Fruit fly (Drosophila melanogaster) whole organism, embryonic: ENCODE results near the gene CG11617.

ENCODE experiments used
- Antp ChIP-seq: fragments of 200-800 bp; sonication (Bioruptor generic); optimal IDR thresholded peaks from 3 replicates; lab custom pipeline; 2016; ENCODE audit warnings: missing biosample characterization, missing genetic modification characterization
- Awh ChIP-seq: fragments of 200-800 bp; sonication (Bioruptor generic); IDR thresholded peaks from 2 replicates; pipeline ENCODE4, ENCODE4 v1.3.6; 2022; ENCODE audit warnings: missing biosample characterization, missing genetic modification characterization
- B-H2 ChIP-seq: fragments of 200-800 bp; sonication (Bioruptor generic); optimal IDR thresholded peaks from 2 replicates; lab custom pipeline; 2018; ENCODE audit warnings: missing biosample characterization, mild to moderate bottlenecking, missing genetic modification characterization
- Blimp-1 ChIP-seq: fragments of 200-800 bp; sonication (Bioruptor generic); optimal IDR thresholded peaks from 3 replicates; lab custom pipeline; 2018; ENCODE audit warnings: missing biosample characterization, missing genetic modification characterization, mild to moderate bottlenecking, moderate library complexity, missing genetic modification reagents
- Bteb2 ChIP-seq: fragments of 200-800 bp; sonication (Bioruptor generic); optimal IDR thresholded peaks from 2 replicates; lab custom pipeline; 2016; ENCODE audit warnings: missing biosample characterization, missing genetic modification characterization
- CG11723 ChIP-seq: fragments of 200-800 bp; sonication (Bioruptor generic); optimal IDR thresholded peaks from 2 replicates; lab custom pipeline; 2017; ENCODE audit warnings: missing biosample characterization, mild to moderate bottlenecking, missing genetic modification characterization
- CG12071 ChIP-seq: fragments of 200-800 bp; sonication (Bioruptor generic); optimal IDR thresholded peaks from 3 replicates; lab custom pipeline; 2018; ENCODE audit warnings: missing biosample characterization, mild to moderate bottlenecking, missing genetic modification characterization
- CG13624 ChIP-seq: fragments of 200-800 bp; sonication (Bioruptor generic); optimal IDR thresholded peaks from 2 replicates; lab custom pipeline; 2016; ENCODE audit warnings: missing biosample characterization, missing genetic modification characterization
- CG13894 ChIP-seq: fragments of 200-800 bp; sonication (Bioruptor generic); optimal IDR thresholded peaks from 3 replicates; lab custom pipeline; 2018; ENCODE audit warnings: missing biosample characterization, mild to moderate bottlenecking, missing genetic modification characterization, moderate library complexity
- CG1603 ChIP-seq: fragments of 200-800 bp; sonication (Bioruptor generic); optimal IDR thresholded peaks from 2 replicates; lab custom pipeline; 2019; ENCODE audit warnings: missing biosample characterization, mild to moderate bottlenecking, missing genetic modification characterization, moderate library complexity
- CG17186 ChIP-seq: fragments of 200-800 bp; sonication (Bioruptor generic); optimal IDR thresholded peaks from 3 replicates; lab custom pipeline; 2017; ENCODE audit warnings: missing biosample characterization, missing genetic modification reagents, missing genetic modification characterization
- CG18619 ChIP-seq: fragments of 200-800 bp; sonication (Bioruptor generic); optimal IDR thresholded peaks from 3 replicates; lab custom pipeline; 2017; ENCODE audit warnings: missing biosample characterization, mild to moderate bottlenecking, missing genetic modification characterization
- CG18764 ChIP-seq: fragments of 200-800 bp; sonication (Bioruptor generic); optimal IDR thresholded peaks from 3 replicates; lab custom pipeline; 2016; ENCODE audit warnings: missing biosample characterization, missing genetic modification characterization
- CG2712 ChIP-seq: fragments of 200-800 bp; optimal IDR thresholded peaks from 3 replicates; lab custom pipeline; 2019; ENCODE audit warnings: missing biosample characterization, mild to moderate bottlenecking, missing genetic modification characterization, moderate library complexity
- CG2875 ChIP-seq: fragments of 200-800 bp; sonication (Bioruptor generic); optimal IDR thresholded peaks from 2 replicates; lab custom pipeline; 2017; ENCODE audit warnings: missing biosample characterization, mild to moderate bottlenecking, missing genetic modification characterization, missing genetic modification reagents
- CG3281 ChIP-seq: fragments of 200-800 bp; sonication (Bioruptor generic); optimal IDR thresholded peaks from 3 replicates; lab custom pipeline; 2017; ENCODE audit warnings: missing biosample characterization, mild to moderate bottlenecking, missing genetic modification characterization
- CG33557 ChIP-seq: fragments of 200-800 bp; sonication (Bioruptor generic); optimal IDR thresholded peaks from 2 replicates; lab custom pipeline; 2019; ENCODE audit warnings: missing biosample characterization, mild to moderate bottlenecking, missing genetic modification characterization, moderate library complexity
- CG4282 ChIP-seq: fragments of 200-800 bp; sonication (Bioruptor generic); optimal IDR thresholded peaks from 2 replicates; lab custom pipeline; 2016; ENCODE audit warnings: missing biosample characterization, missing genetic modification characterization
- CG6689 ChIP-seq: fragments of 200-800 bp; sonication (Bioruptor generic); IDR thresholded peaks from 2 replicates; pipeline ENCODE4 v1.3.6; 2022; ENCODE audit warnings: missing biosample characterization, missing genetic modification characterization
- CG7556 ChIP-seq: fragments of 200-800 bp; sonication (Bioruptor generic); optimal IDR thresholded peaks from 2 replicates; lab custom pipeline; 2017; ENCODE audit warnings: missing biosample characterization, mild to moderate bottlenecking, missing genetic modification characterization
- CG8089 ChIP-seq: fragments of 200-800 bp; sonication (Bioruptor generic); optimal IDR thresholded peaks from 3 replicates; lab custom pipeline; 2016; ENCODE audit warnings: missing biosample characterization, missing genetic modification characterization
- CG8924 ChIP-seq: fragments of 200-800 bp; optimal IDR thresholded peaks from 3 replicates; lab custom pipeline; 2019; ENCODE audit warnings: missing biosample characterization, mild to moderate bottlenecking, missing genetic modification characterization, moderate library complexity
- CG9932 ChIP-seq: fragments of 200-800 bp; sonication (Bioruptor generic); IDR thresholded peaks from 2 replicates; pipeline ENCODE4 v1.3.6; 2022; ENCODE audit warnings: missing biosample characterization, missing genetic modification characterization
- D19A ChIP-seq: fragments of 200-800 bp; optimal IDR thresholded peaks from 3 replicates; lab custom pipeline; 2019; ENCODE audit warnings: missing biosample characterization, mild to moderate bottlenecking, missing genetic modification characterization, moderate library complexity
- Kr ChIP-seq: fragments of 200-800 bp; sonication (Bioruptor generic); optimal IDR thresholded peaks from 2 replicates; lab custom pipeline; 2017; ENCODE audit warnings: missing biosample characterization, mild to moderate bottlenecking, missing genetic modification characterization
- Lhr ChIP-seq: fragments of 200-800 bp; sonication (Bioruptor generic); optimal IDR thresholded peaks from 3 replicates; lab custom pipeline; 2017; ENCODE audit warnings: mild to moderate bottlenecking, missing biosample characterization, missing genetic modification reagents, missing genetic modification characterization
- Neu2 ChIP-seq: fragments of 200-800 bp; sonication (Bioruptor generic); optimal IDR thresholded peaks from 3 replicates; lab custom pipeline; 2016; ENCODE audit warnings: missing biosample characterization, missing genetic modification characterization, borderline replicate concordance
- Nf-YB ChIP-seq: fragments of 200-800 bp; sonication (Bioruptor generic); optimal IDR thresholded peaks from 3 replicates; lab custom pipeline; 2019; ENCODE audit warnings: missing biosample characterization, mild to moderate bottlenecking, missing genetic modification characterization, moderate library complexity
- PHDP ChIP-seq: fragments of 200-800 bp; sonication (Bioruptor generic); optimal IDR thresholded peaks from 3 replicates; lab custom pipeline; 2018; ENCODE audit warnings: missing biosample characterization, mild to moderate bottlenecking, missing genetic modification characterization, moderate library complexity
- Sry-δ ChIP-seq: fragments of 200-800 bp; sonication (Bioruptor generic); optimal IDR thresholded peaks from 2 replicates; lab custom pipeline; 2016; ENCODE audit warnings: missing biosample characterization, missing genetic modification characterization
- ap ChIP-seq: fragments of 200-800 bp; sonication (Bioruptor generic); IDR thresholded peaks from 2 replicates; pipeline ENCODE4 v1.3.6; 2022; ENCODE audit warnings: missing biosample characterization, missing genetic modification characterization
- chif ChIP-seq, 2 experiments: fragments of 200-800 bp; sonication (Bioruptor generic); optimal IDR thresholded peaks; 3 replicates each; lab custom pipeline; 2016; ENCODE audit warnings: missing biosample characterization in 2 of 2, missing genetic modification characterization in 2 of 2
- crc ChIP-seq: fragments of 200-800 bp; sonication (Bioruptor generic); optimal IDR thresholded peaks from 2 replicates; lab custom pipeline; 2016; ENCODE audit warnings: missing biosample characterization, missing genetic modification characterization
- fd102C ChIP-seq: fragments of 200-800 bp; sonication (Bioruptor generic); optimal IDR thresholded peaks from 2 replicates; lab custom pipeline; 2018; ENCODE audit warnings: missing biosample characterization, mild to moderate bottlenecking, missing genetic modification characterization, moderate library complexity
- fd3F ChIP-seq: fragments of 200-800 bp; sonication (Bioruptor generic); optimal IDR thresholded peaks from 2 replicates; lab custom pipeline; 2018; ENCODE audit warnings: missing biosample characterization, mild to moderate bottlenecking, missing genetic modification characterization, moderate library complexity
- gcm ChIP-seq: fragments of 200-800 bp; sonication (Bioruptor generic); optimal IDR thresholded peaks from 2 replicates; lab custom pipeline; 2019; ENCODE audit warnings: missing biosample characterization, mild to moderate bottlenecking, missing genetic modification characterization, moderate library complexity
- ken ChIP-seq: fragments of 200-800 bp; sonication (Bioruptor generic); IDR thresholded peaks from 3 replicates; pipeline ENCODE4 v1.3.6; 2022; ENCODE audit warnings: missing biosample characterization, missing genetic modification characterization
- lola ChIP-seq, 3 experiments: fragments of >200 bp in 2 of 3; fragments of 200-800 bp in 1 of 3; sonication (Bioruptor generic) in 1 of 3; optimal IDR thresholded peaks; 2 replicates each; lab custom pipeline; 2017 to 2019; ENCODE audit warnings: missing biosample characterization in 3 of 3, missing genetic modification characterization in 3 of 3, mild to moderate bottlenecking in 1 of 3, moderate library complexity in 1 of 3
- luna ChIP-seq: fragments of 200-800 bp; sonication (Bioruptor generic); optimal IDR thresholded peaks from 2 replicates; lab custom pipeline; 2016; ENCODE audit warnings: missing biosample characterization, missing genetic modification characterization
- mam ChIP-seq: fragments of 200-800 bp; sonication (Bioruptor generic); optimal IDR thresholded peaks from 3 replicates; lab custom pipeline; 2016; ENCODE audit warnings: missing biosample characterization, missing genetic modification characterization
- pan ChIP-seq, 4 experiments: fragments of >200 bp in 3 of 4; fragments of 200-800 bp in 1 of 4; sonication (Bioruptor generic) in 1 of 4; optimal IDR thresholded peaks in 3 of 4; IDR thresholded peaks in 1 of 4; 2 replicates each; pipeline versions ENCODE4 v1.3.6 to Lab custom; 2017 to 2022; ENCODE audit warnings: missing biosample characterization in 2 of 4, missing genetic modification characterization in 2 of 4, mixed read lengths in 1 of 4
- pum ChIP-seq: fragments of 200-800 bp; sonication (Bioruptor generic); optimal IDR thresholded peaks from 2 replicates; lab custom pipeline; 2016; ENCODE audit warnings: missing biosample characterization, missing genetic modification characterization
- run ChIP-seq: fragments of 200-800 bp; sonication (Bioruptor generic); optimal IDR thresholded peaks from 3 replicates; lab custom pipeline; 2018; ENCODE audit warnings: missing biosample characterization, mild to moderate bottlenecking, missing genetic modification characterization
- sens ChIP-seq: fragments of 200-800 bp; sonication (Bioruptor generic); peaks from one replicate; lab custom pipeline; 2016; ENCODE audit warnings: missing biosample characterization, missing genetic modification characterization
- shn ChIP-seq: fragments of 200-800 bp; sonication (Bioruptor generic); optimal IDR thresholded peaks from 3 replicates; lab custom pipeline; 2016; ENCODE audit warnings: missing biosample characterization, missing genetic modification characterization
- sima ChIP-seq: fragments of 200-800 bp; sonication (Bioruptor generic); optimal IDR thresholded peaks from 2 replicates; lab custom pipeline; 2016; ENCODE audit warnings: missing biosample characterization, missing genetic modification characterization
- slou ChIP-seq: fragments of 200-800 bp; sonication (Bioruptor generic); optimal IDR thresholded peaks from 3 replicates; lab custom pipeline; 2016; ENCODE audit warnings: missing biosample characterization, missing genetic modification characterization
- tap ChIP-seq: fragments of 200-800 bp; optimal IDR thresholded peaks from 3 replicates; lab custom pipeline; 2019; ENCODE audit warnings: missing biosample characterization, mild to moderate bottlenecking, missing genetic modification characterization, moderate library complexity
- tup ChIP-seq: fragments of 200-800 bp; sonication (Bioruptor generic); optimal IDR thresholded peaks from 2 replicates; lab custom pipeline; 2016; ENCODE audit warnings: missing biosample characterization, mild to moderate bottlenecking, missing genetic modification characterization, moderate library complexity

Gene CG11617

dm6 chr2L:250507-251215, 43.6 kb upstream of the CG11617 start, which contains the start of gene kis (continued):
- no peak for TF ChIP-seq CG6689 (GFP tag; lab: Robert Waterston, UW)
- no peak for TF ChIP-seq CG7556 (GFP tag; lab: Kevin White, UChicago)
- no peak for TF ChIP-seq pum (GFP tag; lab: Kevin White, UChicago)
- peak; percentile 68 for TF ChIP-seq CG2712 (tag; lab: Kevin White, UChicago)
- no peak for TF ChIP-seq Neu2 (GFP tag; lab: Kevin White, UChicago)
- TF ChIP-seq CG8924, result peak; percentile 63
- TF ChIP-seq slou (GFP tag; lab: Kevin White, UChicago), result no peak
- peak; percentile 65 for TF ChIP-seq B-H2 (GFP tag; lab: Kevin White, UChicago)
- TF ChIP-seq CG3281 (GFP tag; lab: Kevin White, UChicago), result peak; percentile 9
- no peak for TF ChIP-seq CG2875
- peak; percentile 76 for TF ChIP-seq CG1603 (tag; lab: Kevin White, UChicago)
- TF ChIP-seq CG33557, result peak; percentile 8
- no peak for TF ChIP-seq luna (GFP tag; lab: Kevin White, UChicago)
- TF ChIP-seq CG4282 (GFP tag; lab: Kevin White, UChicago), result peak; percentile 4
- TF ChIP-seq pan (optimal IDR thresholded peaks at IDR 0.05; lab: Kevin White, UChicago), result no peak
- TF ChIP-seq pan (GFP tag; optimal IDR thresholded peaks at IDR 0.05 in 1 of 2, IDR thresholded peaks at IDR 0.05 in 1 of 2), result no peak
- TF ChIP-seq tup (GFP tag; lab: Kevin White, UChicago), result no peak
- peak; percentile 31 for TF ChIP-seq shn (GFP tag; lab: Kevin White, UChicago)
- TF ChIP-seq CG18764 (GFP tag; lab: Kevin White, UChicago), result no peak
- peak; percentile 22 for TF ChIP-seq D19A (tag; lab: Kevin White, UChicago)
- peak; percentile 56 for TF ChIP-seq PHDP (tag; lab: Kevin White, UChicago)
- no peak for TF ChIP-seq Kr (GFP tag; lab: Kevin White, UChicago)
- TF ChIP-seq sima, result peak; percentile 10
- peak; percentile 90 for TF ChIP-seq sens (GFP tag; lab: Kevin White, UChicago)
- TF ChIP-seq Blimp-1 (GFP tag; lab: Kevin White, UChicago), result peak; percentile 11
- TF ChIP-seq run (tag; lab: Kevin White, UChicago), result no peak
- no peak for TF ChIP-seq tap (tag; lab: Kevin White, UChicago)
- TF ChIP-seq fd102C (GFP tag; lab: Kevin White, UChicago), result no peak
- peak; percentile 68 for TF ChIP-seq CG13624
- no peak for TF ChIP-seq CG8089 (GFP tag; lab: Kevin White, UChicago)
- TF ChIP-seq CG9932 (GFP tag; lab: Robert Waterston, UW), result peak; percentile 70
- TF ChIP-seq fd3F (GFP tag; lab: Kevin White, UChicago), result no peak
- TF ChIP-seq chif (GFP tag; optimal IDR thresholded peaks at IDR 0.05; lab: Kevin White, UChicago), result peak in 1 of 2 experiments; percentile 24
- TF ChIP-seq Antp (GFP tag; lab: Kevin White, UChicago), result peak; percentile 47
- peak; percentile 9 for TF ChIP-seq CG12071 (GFP tag; lab: Kevin White, UChicago)
- TF ChIP-seq crc (GFP tag; lab: Kevin White, UChicago), result no peak
- TF ChIP-seq CG17186 (GFP tag; lab: Kevin White, UChicago), result peak; percentile 34
- no peak for TF ChIP-seq ken
- peak; percentile 99 for TF ChIP-seq Sry-δ (GFP tag; lab: Kevin White, UChicago)
- peak; percentile 78 for TF ChIP-seq Lhr (GFP tag; lab: Kevin White, UChicago)
- TF ChIP-seq Nf-YB (GFP tag; lab: Kevin White, UChicago), result peak; percentile 28
- TF ChIP-seq Awh (GFP tag; lab: Robert Waterston, UW), result no peak
- peak; percentile 21 for TF ChIP-seq gcm
- TF ChIP-seq lola (GFP tag; optimal IDR thresholded peaks at IDR 0.05; lab: Kevin White, UChicago), result no peak
- TF ChIP-seq mam, result peak; percentile 56
- TF ChIP-seq CG13894 (tag; lab: Kevin White, UChicago), result peak; percentile 66
- TF ChIP-seq CG18619 (GFP tag; lab: Kevin White, UChicago), result no peak
- TF ChIP-seq CG11723 (GFP tag; lab: Kevin White, UChicago), result no peak
- no peak for TF ChIP-seq ap (GFP tag; lab: Robert Waterston, UW)
- peak; percentile 25 for TF ChIP-seq Bteb2 (GFP tag; lab: Kevin White, UChicago)
